Fruit fly (Drosophila melanogaster) whole organism, embryonic: ENCODE results near the gene CG44329.
A peak's percentile ranks its signal among the peaks of the same experiment; 100 is the strongest.

Source experiments
- B-H1 ChIP-seq: fragments of 200-800 bp; sonication (Bioruptor generic); IDR thresholded peaks from 3 replicates; pipeline ENCODE4 v1.3.6; 2022; ENCODE audit warnings: missing biosample characterization, missing genetic modification characterization
- B-H2 ChIP-seq: fragments of 200-800 bp; sonication (Bioruptor generic); optimal IDR thresholded peaks from 2 replicates; lab custom pipeline; 2018; ENCODE audit warnings: missing biosample characterization, mild to moderate bottlenecking, missing genetic modification characterization
- CG10274 ChIP-seq: fragments of 200-800 bp; sonication (Bioruptor generic); optimal IDR thresholded peaks from 3 replicates; lab custom pipeline; 2017; ENCODE audit warnings: missing biosample characterization, mild to moderate bottlenecking, missing genetic modification characterization
- CG11504 ChIP-seq: fragments of 200-800 bp; sonication (Bioruptor generic); optimal IDR thresholded peaks from 3 replicates; lab custom pipeline; 2019; ENCODE audit warnings: missing biosample characterization, mild to moderate bottlenecking, missing genetic modification characterization, moderate library complexity
- CG12071 ChIP-seq: fragments of 200-800 bp; sonication (Bioruptor generic); optimal IDR thresholded peaks from 3 replicates; lab custom pipeline; 2018; ENCODE audit warnings: missing biosample characterization, mild to moderate bottlenecking, missing genetic modification characterization
- CG13775 ChIP-seq: fragments of 200-800 bp; sonication (Bioruptor generic); optimal IDR thresholded peaks from 3 replicates; lab custom pipeline; 2017; ENCODE audit warnings: missing biosample characterization, mild to moderate bottlenecking, missing genetic modification characterization
- CG14860 ChIP-seq: fragments of 200-800 bp; sonication (Bioruptor generic); IDR thresholded peaks from 3 replicates; pipeline ENCODE4 v1.3.6; 2022; ENCODE audit warnings: missing biosample characterization, missing genetic modification characterization; ENCODE audit not compliant: partially characterized antibody
- CG17186 ChIP-seq: fragments of 200-800 bp; sonication (Bioruptor generic); optimal IDR thresholded peaks from 3 replicates; lab custom pipeline; 2017; ENCODE audit warnings: missing biosample characterization, missing genetic modification reagents, missing genetic modification characterization
- CG17359 ChIP-seq: fragments of 200-800 bp; sonication (Bioruptor generic); optimal IDR thresholded peaks from 3 replicates; lab custom pipeline; 2018; ENCODE audit warnings: missing biosample characterization, mild to moderate bottlenecking, missing genetic modification characterization, moderate library complexity
- CG17612 ChIP-seq: fragments of 200-800 bp; sonication (Bioruptor generic); IDR thresholded peaks from 2 replicates; pipeline ENCODE4 v1.3.6; 2022; ENCODE audit warnings: missing biosample characterization, missing genetic modification characterization
- CG18011 ChIP-seq: fragments of 200-800 bp; sonication (Bioruptor generic); optimal IDR thresholded peaks from 2 replicates; lab custom pipeline; 2017; ENCODE audit warnings: missing biosample characterization, missing genetic modification characterization, mild to moderate bottlenecking, moderate library complexity, missing genotype
- CG18262 ChIP-seq: fragments of 200-800 bp; optimal IDR thresholded peaks from 3 replicates; lab custom pipeline; 2019; ENCODE audit warnings: missing biosample characterization, mild to moderate bottlenecking, missing genetic modification characterization, moderate library complexity
- CG1832 ChIP-seq: fragments of 200-800 bp; sonication (Bioruptor generic); optimal IDR thresholded peaks from 2 replicates; lab custom pipeline; 2017; ENCODE audit warnings: missing biosample characterization, mild to moderate bottlenecking, missing genetic modification characterization, inconsistent platforms
- CG18764 ChIP-seq: fragments of 200-800 bp; sonication (Bioruptor generic); optimal IDR thresholded peaks from 3 replicates; lab custom pipeline; 2016; ENCODE audit warnings: missing biosample characterization, missing genetic modification characterization
- CG3065 ChIP-seq: fragments of 200-800 bp; sonication (Bioruptor generic); optimal IDR thresholded peaks from 2 replicates; lab custom pipeline; 2016; ENCODE audit warnings: missing biosample characterization, missing genetic modification characterization
- CG3163 ChIP-seq: fragments of 200-800 bp; sonication (Bioruptor generic); optimal IDR thresholded peaks from 3 replicates; lab custom pipeline; 2016; ENCODE audit warnings: missing biosample characterization, missing genetic modification characterization
- CG32772 ChIP-seq: fragments of 200-800 bp; sonication (Bioruptor generic); IDR thresholded peaks from 2 replicates; pipeline ENCODE4 v1.3.6; 2022; ENCODE audit warnings: missing biosample characterization, missing genetic modification characterization
- CG34422 ChIP-seq: fragments of 200-800 bp; sonication (Bioruptor generic); IDR thresholded peaks from 3 replicates; pipeline ENCODE4 v1.3.6; 2022; ENCODE audit warnings: missing biosample characterization, missing genetic modification characterization
- CG3838 ChIP-seq: fragments of 200-800 bp; sonication (Bioruptor generic); optimal IDR thresholded peaks from 3 replicates; lab custom pipeline; 2016; ENCODE audit warnings: missing biosample characterization, missing genetic modification characterization
- CG4820 ChIP-seq: fragments of 200-800 bp; sonication (Bioruptor generic); optimal IDR thresholded peaks from 3 replicates; lab custom pipeline; 2016; ENCODE audit warnings: missing biosample characterization, missing genetic modification characterization
- CG5953 ChIP-seq: fragments of 200-800 bp; sonication (Bioruptor generic); IDR thresholded peaks from 2 replicates; pipeline ENCODE4 v1.3.6; 2022; ENCODE audit warnings: missing biosample characterization, missing genetic modification characterization
- CG6654 ChIP-seq: fragments of 200-800 bp; sonication (Bioruptor generic); optimal IDR thresholded peaks from 2 replicates; lab custom pipeline; 2017; ENCODE audit warnings: missing biosample characterization, mild to moderate bottlenecking, missing genetic modification characterization
- CG7987 ChIP-seq: fragments of 200-800 bp; sonication (Bioruptor generic); optimal IDR thresholded peaks from 2 replicates; lab custom pipeline; 2018; ENCODE audit warnings: missing biosample characterization, mild to moderate bottlenecking, missing genetic modification characterization, moderate library complexity
- CG8765 ChIP-seq: fragments of 200-800 bp; sonication (Bioruptor generic); IDR thresholded peaks from 2 replicates; pipeline ENCODE4 v1.3.6; 2022; ENCODE audit warnings: missing biosample characterization, missing genetic modification characterization
- Doc3 ChIP-seq: fragments of 200-800 bp; sonication (Bioruptor generic); IDR thresholded peaks from 3 replicates; pipeline ENCODE4 v1.3.6; 2022; ENCODE audit warnings: missing biosample characterization, missing genetic modification characterization; ENCODE audit not compliant: partially characterized antibody
- E2f2 ChIP-seq: fragments of 200-800 bp; sonication (Bioruptor generic); IDR thresholded peaks from 2 replicates; pipeline ENCODE4 v1.3.6; 2022; ENCODE audit warnings: missing biosample characterization, missing genetic modification characterization
- Fer2 ChIP-seq: fragments of 200-800 bp; sonication (Bioruptor generic); optimal IDR thresholded peaks from 2 replicates; lab custom pipeline; 2018; ENCODE audit warnings: missing biosample characterization, mild to moderate bottlenecking, missing genetic modification characterization, moderate library complexity
- Hand ChIP-seq: fragments of 200-800 bp; sonication (Bioruptor generic); optimal IDR thresholded peaks from 2 replicates; lab custom pipeline; 2017; ENCODE audit warnings: mild to moderate bottlenecking, missing biosample characterization, missing genetic modification reagents, missing genetic modification characterization
- Hr51 ChIP-seq, 2 experiments: fragments of 200-800 bp; sonication (Bioruptor generic); optimal IDR thresholded peaks; 2 replicates in 1 of 2; 3 replicates in 1 of 2; lab custom pipeline; 2016 to 2018; ENCODE audit warnings: missing biosample characterization in 2 of 2, missing genetic modification characterization in 2 of 2, mild to moderate bottlenecking in 1 of 2, moderate library complexity in 1 of 2
- Kr ChIP-seq: fragments of 200-800 bp; sonication (Bioruptor generic); optimal IDR thresholded peaks from 2 replicates; lab custom pipeline; 2017; ENCODE audit warnings: missing biosample characterization, mild to moderate bottlenecking, missing genetic modification characterization
- Oaz ChIP-seq: fragments of 200-800 bp; sonication (Bioruptor generic); IDR thresholded peaks from 2 replicates; pipeline ENCODE4 v1.3.6; 2022; ENCODE audit warnings: missing biosample characterization, missing genetic modification characterization
- Opbp ChIP-seq: fragments of 200-800 bp; sonication (Bioruptor generic); IDR thresholded peaks from 3 replicates; pipeline ENCODE4 v1.3.6; 2022; ENCODE audit warnings: missing biosample characterization, missing genetic modification characterization; ENCODE audit not compliant: partially characterized antibody
- Rx ChIP-seq: fragments of 200-800 bp; sonication (Bioruptor generic); IDR thresholded peaks from 2 replicates; pipeline ENCODE4 v1.3.6; 2022; ENCODE audit warnings: missing biosample characterization, missing genetic modification characterization
- Spps ChIP-seq: fragments of 200-800 bp; sonication (Bioruptor generic); optimal IDR thresholded peaks from 2 replicates; lab custom pipeline; 2018; ENCODE audit warnings: missing biosample characterization, mild to moderate bottlenecking, missing genetic modification characterization
- TFAM ChIP-seq: fragments of 200-800 bp; sonication (Bioruptor generic); optimal IDR thresholded peaks from 2 replicates; lab custom pipeline; 2017; ENCODE audit warnings: missing biosample characterization, missing genetic modification characterization, inconsistent platforms
- Trl ChIP-seq, 3 experiments: fragments of >200 bp in 2 of 3; fragments of 200-800 bp in 1 of 3; sonication (Bioruptor generic) in 1 of 3; optimal IDR thresholded peaks; 2 replicates in 1 of 3; 3 replicates in 2 of 3; lab custom pipeline; 2016 to 2017; ENCODE audit warnings: missing biosample characterization in 1 of 3, missing genetic modification characterization in 1 of 3
- Usf ChIP-seq: fragments of 200-800 bp; sonication (Bioruptor generic); optimal IDR thresholded peaks from 2 replicates; lab custom pipeline; 2017; ENCODE audit warnings: missing genotype, missing biosample characterization, missing genetic modification characterization
- Xrp1 ChIP-seq: fragments of 200-800 bp; sonication (Bioruptor generic); IDR thresholded peaks from 2 replicates; pipeline ENCODE4 v1.3.6; 2022; ENCODE audit warnings: missing biosample characterization, missing genetic modification characterization
- ase ChIP-seq: fragments of 200-800 bp; sonication (Bioruptor generic); IDR thresholded peaks from 3 replicates; pipeline ENCODE4 v1.3.6; 2022; ENCODE audit warnings: missing biosample characterization, missing genetic modification characterization
- ash1 ChIP-seq: fragments of 200-800 bp; sonication (Bioruptor generic); optimal IDR thresholded peaks from 2 replicates; lab custom pipeline; 2018; ENCODE audit warnings: missing biosample characterization, mild to moderate bottlenecking, missing genetic modification characterization
- btn ChIP-seq: fragments of 200-800 bp; sonication (Bioruptor generic); optimal IDR thresholded peaks from 2 replicates; lab custom pipeline; 2016; ENCODE audit warnings: missing biosample characterization, missing genetic modification characterization
- cato ChIP-seq: fragments of 200-800 bp; sonication (Bioruptor generic); optimal IDR thresholded peaks from 2 replicates; lab custom pipeline; 2016; ENCODE audit warnings: missing biosample characterization, missing genetic modification characterization, borderline replicate concordance
- chn ChIP-seq: fragments of 200-800 bp; sonication (Bioruptor generic); optimal IDR thresholded peaks from 2 replicates; lab custom pipeline; 2016; ENCODE audit warnings: missing biosample characterization, missing genetic modification characterization
- ftz-f1 ChIP-seq: fragments of 200-800 bp; sonication (Bioruptor generic); optimal IDR thresholded peaks from 2 replicates; lab custom pipeline; 2016; ENCODE audit warnings: missing biosample characterization, missing genetic modification characterization
- ham ChIP-seq: fragments of 200-800 bp; sonication (Bioruptor generic); IDR thresholded peaks from 2 replicates; pipeline ENCODE4 v1.3.6; 2022; ENCODE audit warnings: missing biosample characterization, missing genetic modification characterization
- hbn ChIP-seq: fragments of 200-800 bp; sonication (Bioruptor generic); IDR thresholded peaks from 2 replicates; pipeline ENCODE4 v1.3.6; 2022; ENCODE audit warnings: missing biosample characterization, missing genetic modification characterization; ENCODE audit not compliant: partially characterized antibody
- lab ChIP-seq: fragments of 200-800 bp; sonication (Bioruptor generic); optimal IDR thresholded peaks from 3 replicates; lab custom pipeline; 2017; ENCODE audit warnings: missing biosample characterization, missing genetic modification characterization, mild to moderate bottlenecking, moderate library complexity, missing genetic modification reagents
- seq ChIP-seq: fragments of 200-800 bp; sonication (Bioruptor generic); IDR thresholded peaks from 2 replicates; pipeline ENCODE4 v1.3.6; 2022; ENCODE audit warnings: missing biosample characterization, missing genetic modification characterization
- sob ChIP-seq: fragments of 200-800 bp; sonication (Bioruptor generic); IDR thresholded peaks from 2 replicates; pipeline ENCODE4 v1.3.6; 2022; ENCODE audit warnings: missing biosample characterization, missing genetic modification characterization
- vfl ChIP-seq: fragments of 200-800 bp; sonication (Bioruptor generic); optimal IDR thresholded peaks from 2 replicates; lab custom pipeline; 2016; ENCODE audit warnings: missing biosample characterization, missing genetic modification characterization
- wek ChIP-seq: fragments of 200-800 bp; sonication (Bioruptor generic); optimal IDR thresholded peaks from 3 replicates; lab custom pipeline; 2018; ENCODE audit warnings: missing biosample characterization, mild to moderate bottlenecking, missing genetic modification characterization, moderate library complexity

CG44329 gene

dm6 chrX:5770730-5771181 lies 42.0 kb downstream of the CG44329 start, which contains the start of gene CG3097 (continued):
- TF ChIP-seq Fer2 (tag; lab: Kevin White, UChicago) (no peak), ash1 (GFP tag; lab: Kevin White, UChicago) (no peak), CG17359 (tag; lab: Kevin White, UChicago) (no peak), CG5953 (GFP tag; lab: Robert Waterston, UW) (no peak), hbn (GFP tag; lab: Robert Waterston, UW) (no peak), Trl (optimal IDR thresholded peaks at IDR 0.05; lab: Kevin White, UChicago) (peak; percentile 11 to 91), Trl (GFP tag; optimal IDR thresholded peaks at IDR 0.05; lab: Kevin White, UChicago) (no peak), Rx (GFP tag; lab: Robert Waterston, UW) (no peak), CG12071 (GFP tag; lab: Kevin White, UChicago) (no peak), E2f2 (GFP tag; lab: Robert Waterston, UW) (no peak), Opbp (peak; percentile 59; the same call in 2 of the 3 replicates), CG14860 (no peak), CG7987 (GFP tag; lab: Kevin White, UChicago) (no peak), CG18011 (GFP tag; lab: Kevin White, UChicago) (no peak), CG3838 (no peak), CG18262 (no peak), vfl (GFP tag; lab: Kevin White, UChicago) (no peak), ham (GFP tag; lab: Robert Waterston, UW) (no peak), Oaz (GFP tag; lab: Robert Waterston, UW) (no peak), Kr (GFP tag; lab: Kevin White, UChicago) (no peak), Hand (GFP tag; lab: Kevin White, UChicago) (no peak), Hr51 (GFP tag; optimal IDR thresholded peaks at IDR 0.05; lab: Kevin White, UChicago) (no peak), cato (no peak), ase (GFP tag; lab: Robert Waterston, UW) (no peak), CG10274 (GFP tag; lab: Kevin White, UChicago) (no peak), seq (GFP tag; lab: Robert Waterston, UW) (no peak), lab (GFP tag; lab: Kevin White, UChicago) (no peak), CG17186 (GFP tag; lab: Kevin White, UChicago) (no peak), Xrp1 (GFP tag; lab: Robert Waterston, UW) (no peak; the same call in 1 of the 2 replicates), CG3065 (GFP tag; lab: Kevin White, UChicago) (peak; percentile 86), sob (GFP tag; lab: Robert Waterston, UW) (no peak), Usf (GFP tag; lab: Kevin White, UChicago) (no peak), Doc3 (GFP tag; lab: Robert Waterston, UW) (no peak), CG13775 (GFP tag; lab: Kevin White, UChicago) (no peak), CG4820 (GFP tag; lab: Kevin White, UChicago) (no peak), CG6654 (GFP tag; lab: Kevin White, UChicago) (no peak), ftz-f1 (GFP tag; lab: Kevin White, UChicago) (no peak), CG17612 (GFP tag; lab: Robert Waterston, UW) (no peak), btn (GFP tag; lab: Kevin White, UChicago) (no peak), B-H2 (GFP tag; lab: Kevin White, UChicago) (no peak), CG11504 (tag; lab: Kevin White, UChicago) (no peak), wek (GFP tag; lab: Kevin White, UChicago) (no peak), CG8765 (no peak), CG3163 (no peak), CG34422 (GFP tag; lab: Robert Waterston, UW) (no peak), TFAM (GFP tag; lab: Kevin White, UChicago) (no peak), Spps (tag; lab: Kevin White, UChicago) (no peak), chn (GFP tag; lab: Kevin White, UChicago) (peak; percentile 39), CG18764 (GFP tag; lab: Kevin White, UChicago) (no peak), B-H1 (GFP tag; lab: Robert Waterston, UW) (no peak), CG1832 (GFP tag; lab: Kevin White, UChicago) (peak; percentile 94), CG32772 (no peak)
